Fruit fly (Drosophila melanogaster): Measurements from ENCODE around the gene RluA-1.
A peak's percentile ranks its signal among the peaks of the same experiment; 100 is the strongest.

The RluA-1 gene

DNA sequence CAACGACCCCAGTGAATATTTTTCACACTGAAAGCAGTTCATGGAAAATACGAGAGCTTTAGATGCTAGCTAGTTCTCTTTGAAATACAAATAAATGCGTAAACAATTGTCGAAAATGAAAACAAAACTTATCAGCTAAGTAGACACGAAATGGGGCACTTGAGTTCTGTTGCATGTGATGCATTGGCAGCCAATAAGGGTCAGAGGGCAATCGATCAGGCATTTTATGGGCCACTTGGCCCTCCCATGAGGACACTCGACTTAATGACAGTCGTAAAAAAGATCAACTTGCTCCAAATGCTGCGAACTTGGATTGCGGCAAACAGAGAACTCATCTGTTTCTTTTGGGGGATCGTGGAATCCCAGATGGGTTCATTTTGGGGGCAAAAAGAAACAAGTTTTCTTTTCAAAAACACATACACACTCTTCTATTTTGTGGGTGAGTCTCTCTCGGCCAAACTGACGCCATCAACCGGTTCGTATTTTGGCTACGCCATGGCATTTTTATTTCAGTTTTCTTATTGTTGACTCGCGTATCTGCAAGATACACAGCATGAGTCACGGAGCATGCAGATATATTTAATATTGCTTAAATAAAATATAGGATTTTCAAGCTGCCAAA lies 29.3 kb upstream of the RluA-1 start:
- TF ChIP-seq tai (GFP tag; optimal IDR thresholded peaks at IDR 0.05), result no peak
- TF ChIP-seq foxo (GFP tag; optimal IDR thresholded peaks at IDR 0.05), result no peak
- no peak for TF ChIP-seq Hr78 (GFP tag; optimal IDR thresholded peaks at IDR 0.05)
- TF ChIP-seq dsf (GFP tag; optimal IDR thresholded peaks at IDR 0.05; ENCODE audit: borderline replicate concordance), result no peak
- no peak for TF ChIP-seq lola (GFP tag; optimal IDR thresholded peaks at IDR 0.05)
- no peak for TF ChIP-seq dl (GFP tag; optimal IDR thresholded peaks at IDR 0.05; ENCODE audit: insufficient read depth in 1 of 2, partially characterized antibody in 2 of 2)
- no peak for TF ChIP-seq Mio (GFP tag; optimal IDR thresholded peaks at IDR 0.05)
- no peak for TF ChIP-seq Abd-B (GFP tag; optimal IDR thresholded peaks at IDR 0.05)
- TF ChIP-seq Vsx2 (GFP tag; optimal IDR thresholded peaks at IDR 0.05; ENCODE audit: partially characterized antibody), result no peak
- TF ChIP-seq h (GFP tag; optimal IDR thresholded peaks at IDR 0.05), result no peak

DNA sequence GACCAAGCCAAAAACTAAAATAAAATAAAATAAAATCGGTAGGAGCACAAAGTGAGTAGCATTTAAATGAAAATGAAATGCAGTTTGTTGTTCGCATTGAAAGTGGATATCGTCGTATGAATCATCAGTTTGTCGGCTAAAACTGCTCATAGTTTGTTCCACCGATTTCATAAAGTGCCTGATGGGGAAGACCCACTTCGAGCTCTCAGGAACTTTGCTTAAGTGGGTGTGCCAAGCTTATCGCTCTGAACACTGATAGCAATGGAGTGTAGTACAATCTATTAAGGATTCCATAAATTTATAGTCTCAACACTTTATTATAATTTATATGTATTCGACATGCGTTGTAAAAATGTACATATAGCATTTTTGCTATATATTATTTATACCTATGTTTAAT lies 28.7 kb upstream of the RluA-1 start:
- TF ChIP-seq Sp1 (GFP tag; optimal IDR thresholded peaks at IDR 0.05) (no peak), Rel (GFP tag; optimal IDR thresholded peaks at IDR 0.05) (no peak), Rel (tag; optimal IDR thresholded peaks at IDR 0.05) (peak; percentile 78)

DNA sequence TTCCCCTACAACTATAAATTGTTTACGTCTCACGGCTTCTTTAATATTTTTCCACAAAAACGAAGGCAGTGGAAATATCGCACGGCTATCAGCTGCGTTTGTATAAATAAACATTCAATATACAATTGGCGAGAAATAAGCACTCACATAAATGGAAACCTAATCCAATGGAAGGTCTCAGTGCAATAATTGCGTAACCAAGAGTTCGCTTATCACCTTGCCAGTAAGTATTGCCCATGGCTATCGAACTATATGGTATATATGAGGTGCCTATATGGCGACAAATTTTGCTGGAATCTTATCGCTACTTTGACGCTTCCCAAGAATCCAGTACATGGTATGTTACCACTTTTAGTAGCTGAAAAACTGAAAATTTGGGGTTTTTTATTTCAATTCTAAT lies 28.1 kb upstream of the RluA-1 start:
- TF ChIP-seq Hnf4 (GFP tag; optimal IDR thresholded peaks at IDR 0.05), result no peak
- no peak for TF ChIP-seq rgr (GFP tag; optimal IDR thresholded peaks at IDR 0.05)
- no peak for TF ChIP-seq foxo (GFP tag; optimal IDR thresholded peaks at IDR 0.05)
- TF ChIP-seq dmrt93B (GFP tag; optimal IDR thresholded peaks at IDR 0.05), result no peak
- TF ChIP-seq CG32264 (GFP tag; optimal IDR thresholded peaks at IDR 0.05), result no peak

DNA sequence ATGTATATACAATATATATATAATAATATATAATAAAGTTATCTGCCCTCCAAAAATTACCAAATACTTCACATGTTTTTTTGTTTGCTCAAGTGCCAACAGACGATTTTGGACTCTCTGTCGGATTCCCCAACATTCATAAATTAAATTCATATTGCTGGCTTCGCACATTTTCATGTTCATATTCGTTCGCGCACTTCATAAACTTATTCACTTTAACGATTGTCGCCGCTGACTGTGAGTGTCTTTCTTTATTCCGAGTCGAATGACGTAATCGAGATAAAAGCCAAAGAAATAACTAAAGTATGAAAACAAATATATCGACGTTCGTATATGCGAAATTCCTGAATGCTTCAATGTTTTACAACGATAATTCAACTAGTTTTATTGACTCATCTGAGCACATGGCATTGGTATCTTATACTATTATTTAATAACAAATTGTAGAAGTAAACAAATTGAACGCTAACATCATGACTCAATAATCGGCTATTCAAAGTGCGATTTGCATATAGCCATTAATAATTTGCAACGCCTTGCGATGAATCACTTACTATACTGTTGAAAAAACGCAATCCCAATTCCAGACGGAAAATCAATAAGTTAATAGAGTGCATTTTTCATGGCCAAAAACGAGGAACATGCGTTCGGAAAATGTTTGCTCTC lies 26.3 kb upstream of the RluA-1 start:
- TF ChIP-seq Vsx2 (GFP tag; optimal IDR thresholded peaks at IDR 0.05; ENCODE audit: partially characterized antibody) (no peak), Rel (GFP tag; optimal IDR thresholded peaks at IDR 0.05) (peak; percentile 6), Rel (tag; optimal IDR thresholded peaks at IDR 0.05) (peak; percentile 78), CrebA (GFP tag; optimal IDR thresholded peaks at IDR 0.05; ENCODE audit: borderline replicate concordance) (no peak)

DNA sequence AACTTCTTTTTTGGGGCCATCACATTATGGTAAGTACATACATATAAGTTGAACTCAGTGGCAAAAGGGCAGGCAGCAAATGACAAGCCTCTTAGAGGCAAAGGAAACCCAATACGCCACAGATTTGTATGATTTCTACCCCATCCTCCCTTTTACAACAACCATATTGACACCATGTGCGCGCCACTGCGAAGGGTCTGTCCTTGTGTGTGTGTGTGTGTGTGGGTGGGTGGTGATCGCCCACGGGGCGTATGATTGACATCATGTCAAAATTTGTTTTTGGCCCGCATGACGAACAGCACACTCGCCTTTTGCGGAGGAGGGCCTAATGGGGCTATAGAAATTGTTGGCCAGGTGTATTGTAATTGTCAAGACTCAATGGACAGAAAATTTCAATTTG lies 25.5 kb upstream of the RluA-1 start:
- TF ChIP-seq CrebA (GFP tag; optimal IDR thresholded peaks at IDR 0.05; ENCODE audit: borderline replicate concordance) (no peak), OdsH (GFP tag; optimal IDR thresholded peaks at IDR 0.05) (no peak), Jra (GFP tag; optimal IDR thresholded peaks at IDR 0.05) (no peak), Dif (GFP tag; optimal IDR thresholded peaks at IDR 0.05; ENCODE audit: partially characterized antibody) (no peak), jim (GFP tag; optimal IDR thresholded peaks at IDR 0.05) (no peak), Hr83 (GFP tag; optimal IDR thresholded peaks at IDR 0.05; ENCODE audit: poor library complexity, severe bottlenecking) (no peak), N (GFP tag; optimal IDR thresholded peaks at IDR 0.05) (no peak), woc (GFP tag; optimal IDR thresholded peaks at IDR 0.05) (no peak), Dfd (GFP tag; optimal IDR thresholded peaks at IDR 0.05) (no peak)

DNA sequence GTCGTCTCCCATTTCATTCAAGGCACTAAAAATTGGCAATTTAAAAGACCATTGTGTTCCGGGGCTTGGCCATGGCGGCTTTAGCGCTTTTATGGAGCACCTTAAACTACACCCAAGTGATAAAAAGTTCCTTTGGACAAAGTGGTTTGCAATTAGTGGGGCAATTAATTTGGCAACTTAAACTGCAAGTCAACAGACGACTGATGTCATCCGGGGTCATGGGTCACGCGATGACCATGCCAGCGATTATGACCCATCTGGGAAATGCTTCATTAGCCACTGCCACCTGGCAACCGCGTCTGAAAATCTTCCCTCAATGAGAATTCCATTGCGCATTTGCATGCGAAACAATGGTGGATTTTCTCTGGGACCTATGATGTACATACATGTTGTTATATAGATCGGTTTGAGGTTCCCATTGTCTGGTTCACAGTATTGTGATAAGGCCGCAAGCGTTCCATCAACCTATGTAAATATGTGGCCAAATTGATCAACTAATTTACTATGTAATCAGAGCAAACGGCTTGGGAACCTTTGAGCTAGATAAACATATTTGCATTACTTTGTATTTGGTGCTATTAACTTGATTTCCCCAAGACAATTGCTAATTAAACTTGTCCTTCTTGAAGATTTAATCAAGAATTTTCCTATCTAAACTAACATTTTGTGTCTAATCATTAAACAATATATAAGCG lies 23.1 kb upstream of the RluA-1 start:
- TF ChIP-seq h (GFP tag; optimal IDR thresholded peaks at IDR 0.05) (no peak), fru (GFP tag; optimal IDR thresholded peaks at IDR 0.05) (no peak), Dif (GFP tag; optimal IDR thresholded peaks at IDR 0.05; ENCODE audit: partially characterized antibody) (no peak)

Measured in whole organism, wandering third instar larva.